Worm (Caenorhabditis elegans) whole organism, L3 larva: Measurements from ENCODE around the gene F15A4.5.

Source experiments
- R02D3.7 ChIP-seq: fragments of 150-350 bp; optimal IDR thresholded peaks from 2 replicates; lab custom pipeline; 2014; ENCODE audit warnings: missing biosample characterization, missing genetic modification characterization
- ZK546.5 ChIP-seq: sonication (generic microtip); optimal IDR thresholded peaks from 2 replicates; lab custom pipeline; 2017; ENCODE audit warnings: missing biosample characterization, missing genetic modification characterization
- aly-2 ChIP-seq: fragments of 150-350 bp; optimal IDR thresholded peaks from 2 replicates; lab custom pipeline; 2014; ENCODE audit warnings: missing biosample characterization, missing genetic modification characterization
- ama-1 ChIP-seq: fragments of 150-350 bp; optimal IDR thresholded peaks from 2 replicates; lab custom pipeline; 2018
- ceh-28 ChIP-seq: fragments of 150-350 bp; optimal IDR thresholded peaks from 2 replicates; lab custom pipeline; 2014; ENCODE audit warnings: missing biosample characterization, missing genetic modification reagents, missing genetic modification characterization
- ceh-82 ChIP-seq: fragments of 150-350 bp; optimal IDR thresholded peaks from 2 replicates; lab custom pipeline; 2014; ENCODE audit warnings: missing biosample characterization, missing genetic modification characterization
- elt-2 ChIP-seq: sonication (generic microtip); optimal IDR thresholded peaks from 2 replicates; lab custom pipeline; 2016; ENCODE audit warnings: missing genetic modification reagents, mild to moderate bottlenecking, missing genetic modification characterization, missing compliant biosample characterization
- elt-3 ChIP-seq, 3 experiments: fragments of 150-350 bp in 1 of 3; sonication (generic microtip) in 2 of 3; optimal IDR thresholded peaks; 2 replicates in 2 of 3; 4 replicates in 1 of 3; lab custom pipeline; 2014 to 2017; ENCODE audit warnings: missing biosample characterization in 3 of 3, missing genetic modification characterization in 3 of 3
- eor-1 ChIP-seq, 2 experiments: fragments of 150-350 bp; optimal IDR thresholded peaks; 2 replicates each; lab custom pipeline; 2014 to 2018; ENCODE audit warnings: missing biosample characterization in 2 of 2, missing genetic modification characterization in 2 of 2
- fkh-10 ChIP-seq: sonication (generic microtip); optimal IDR thresholded peaks from 2 replicates; lab custom pipeline; 2017; ENCODE audit warnings: missing biosample characterization, missing genetic modification reagents, missing genetic modification characterization
- fkh-2 ChIP-seq: fragments of 150-350 bp; optimal IDR thresholded peaks from 2 replicates; lab custom pipeline; 2014; ENCODE audit warnings: missing biosample characterization, missing genetic modification reagents, missing genetic modification characterization
- jun-1 ChIP-seq: fragments of 150-350 bp; optimal IDR thresholded peaks from 2 replicates; lab custom pipeline; 2014; ENCODE audit warnings: missing biosample characterization, missing genetic modification reagents, missing genetic modification characterization
- lin-15B ChIP-seq: fragments of 150-350 bp; optimal IDR thresholded peaks from 2 replicates; lab custom pipeline; 2014; ENCODE audit warnings: missing biosample characterization, missing genetic modification characterization
- lin-39 ChIP-seq: fragments of 150-350 bp; optimal IDR thresholded peaks from 2 replicates; lab custom pipeline; 2018; ENCODE audit warnings: missing biosample characterization, missing genetic modification reagents, missing genetic modification characterization
- mdl-1 ChIP-seq: fragments of 150-350 bp; optimal IDR thresholded peaks from 2 replicates; lab custom pipeline; 2014; ENCODE audit warnings: missing biosample characterization, missing genetic modification characterization
- nfya-1 ChIP-seq: sonication (generic microtip); optimal IDR thresholded peaks from 2 replicates; lab custom pipeline; 2017; ENCODE audit warnings: missing genetic modification characterization, mild to moderate bottlenecking, missing compliant biosample characterization, antibody characterized with exemption, moderate library complexity; ENCODE audit not compliant: insufficient read depth
- nhr-12 ChIP-seq: fragments of 150-350 bp; optimal IDR thresholded peaks from 2 replicates; lab custom pipeline; 2014; ENCODE audit warnings: missing biosample characterization, missing genetic modification characterization
- nhr-237 ChIP-seq: fragments of 150-350 bp; optimal IDR thresholded peaks from 2 replicates; lab custom pipeline; 2014; ENCODE audit warnings: missing biosample characterization, missing genetic modification characterization
- nhr-25 ChIP-seq: sonication (generic microtip); optimal IDR thresholded peaks from 2 replicates; lab custom pipeline; 2017; ENCODE audit warnings: missing biosample characterization, missing genetic modification characterization
- nhr-28 ChIP-seq: fragments of 150-350 bp; optimal IDR thresholded peaks from 2 replicates; lab custom pipeline; 2014; ENCODE audit warnings: missing biosample characterization, missing genetic modification characterization
- nhr-67 ChIP-seq: fragments of 150-350 bp; optimal IDR thresholded peaks from 2 replicates; lab custom pipeline; 2014; ENCODE audit warnings: missing biosample characterization, missing genetic modification characterization
- nhr-76 ChIP-seq: fragments of 150-350 bp; sonication (generic microtip); optimal IDR thresholded peaks from 5 replicates; lab custom pipeline; 2014; ENCODE audit warnings: missing biosample characterization, missing genetic modification characterization
- nhr-77 ChIP-seq: fragments of 150-350 bp; optimal IDR thresholded peaks from 2 replicates; lab custom pipeline; 2014; ENCODE audit warnings: missing biosample characterization, missing genetic modification characterization
- pha-4 ChIP-seq: fragments of 150-350 bp; optimal IDR thresholded peaks from 2 replicates; lab custom pipeline; 2014; ENCODE audit warnings: missing biosample characterization, missing genetic modification reagents, missing genetic modification characterization
- pqm-1 ChIP-seq: fragments of 150-350 bp; optimal IDR thresholded peaks from 2 replicates; lab custom pipeline; 2017; ENCODE audit warnings: missing biosample characterization, missing genetic modification characterization, inconsistent platforms
- sea-2 ChIP-seq: fragments of 150-350 bp; sonication (generic microtip); optimal IDR thresholded peaks from 4 replicates; lab custom pipeline; 2014; ENCODE audit warnings: missing biosample characterization, missing genetic modification reagents, missing genetic modification characterization
- skn-1 ChIP-seq: fragments of 150-350 bp; optimal IDR thresholded peaks from 2 replicates; lab custom pipeline; 2014; ENCODE audit warnings: missing biosample characterization, missing genetic modification characterization
- snpc-4 ChIP-seq: fragments of 150-350 bp; optimal IDR thresholded peaks from 2 replicates; lab custom pipeline; 2014; ENCODE audit warnings: missing biosample characterization, missing genetic modification characterization
- unc-39 ChIP-seq: sonication (generic microtip); optimal IDR thresholded peaks from 4 replicates; lab custom pipeline; 2017; ENCODE audit warnings: missing biosample characterization, missing genetic modification characterization
- unc-62 ChIP-seq: fragments of 150-350 bp; sonication (generic microtip); optimal IDR thresholded peaks from 4 replicates; lab custom pipeline; 2014; ENCODE audit warnings: missing biosample characterization, missing genetic modification reagents, missing genetic modification characterization
- ztf-4 ChIP-seq: fragments of 150-350 bp; optimal IDR thresholded peaks from 2 replicates; lab custom pipeline; 2014; ENCODE audit warnings: missing biosample characterization, missing genetic modification characterization

F15A4.5 gene

ce11 chrII:12471138-12471855 lies at the start of gene F15A4.5, which contains the start of gene phat-8:
Gene F15A4.5 (minus strand): TSS chrII:12471238.
Gene phat-8 (plus strand): TSS chrII:12471805.
- TF ChIP-seq pha-4 (tag; lab: Kevin White, UChicago) (no peak), fkh-2 (tag; lab: Kevin White, UChicago) (no peak), snpc-4 (tag; lab: Kevin White, UChicago) (no peak), nhr-237 (tag; lab: Kevin White, UChicago) (no peak)

- TF ChIP-seq pqm-1 (no peak), unc-39 (no peak), ztf-4 (tag; lab: Kevin White, UChicago) (no peak), sea-2 (GFP tag; lab: Kevin White, UChicago) (no peak), skn-1 (no peak), fkh-10 (GFP tag; lab: Kevin White, UChicago) (no peak), ceh-82 (tag; lab: Kevin White, UChicago) (no peak), unc-62 (GFP tag; lab: Kevin White, UChicago) (no peak), aly-2 (tag; lab: Kevin White, UChicago) (no peak), ceh-28 (no peak)
These were observed 48.6 kb upstream of the F15A4.5 start, which contains the start of gene ceh-99 for ce11 chrII:12519616-12520015. Gene ceh-99 (plus strand): TSS chrII:12519981.

- TF ChIP-seq elt-2 (peak; percentile 99), nfya-1 (tag; lab: Kevin White, UChicago) (peak; percentile 25), pqm-1 (peak; percentile 89), ama-1 (lab: Kevin White, UChicago) (no peak), elt-3 (tag; optimal IDR thresholded peaks at IDR 0.05; lab: Kevin White, UChicago) (no peak)
These were observed 47.8 kb upstream of the F15A4.5 start, which contains the start of gene srh-70 for ce11 chrII:12518809-12519344. Gene srh-70 (minus strand): TSS chrII:12518859.

ce11 chrII:12518008-12518407 lies 47.0 kb upstream of the F15A4.5 start:
- TF ChIP-seq elt-2 (peak; percentile 12), lin-15B (tag; lab: Kevin White, UChicago) (no peak), pqm-1 (peak; percentile 28), elt-3 (tag; optimal IDR thresholded peaks at IDR 0.05; lab: Kevin White, UChicago) (no peak), nhr-25 (tag; lab: Kevin White, UChicago) (no peak), pha-4 (tag; lab: Kevin White, UChicago) (no peak), nhr-67 (no peak), nhr-28 (tag; lab: Kevin White, UChicago) (no peak), ztf-4 (tag; lab: Kevin White, UChicago) (no peak), ZK546.5 (tag; lab: Kevin White, UChicago) (no peak), jun-1 (tag; lab: Kevin White, UChicago) (no peak), nhr-77 (tag; lab: Kevin White, UChicago) (no peak), fkh-2 (tag; lab: Kevin White, UChicago) (no peak)

- TF ChIP-seq ceh-82 (tag; lab: Kevin White, UChicago) (no peak), elt-3 (tag; optimal IDR thresholded peaks at IDR 0.05; lab: Kevin White, UChicago) (no peak), nhr-12 (tag; lab: Kevin White, UChicago) (no peak), unc-39 (no peak), mdl-1 (tag; lab: Kevin White, UChicago) (no peak), nhr-28 (tag; lab: Kevin White, UChicago) (no peak), skn-1 (no peak), eor-1 (tag; optimal IDR thresholded peaks at IDR 0.05; lab: Kevin White, UChicago) (no peak), ceh-28 (no peak), R02D3.7 (tag; lab: Kevin White, UChicago) (no peak)
These were observed 45.3 kb upstream of the F15A4.5 start, which contains the start of gene srh-61 for ce11 chrII:12516313-12516712. Gene srh-61 (minus strand): TSS chrII:12516413.

- TF ChIP-seq mdl-1 (tag; lab: Kevin White, UChicago) (no peak), unc-62 (GFP tag; lab: Kevin White, UChicago) (no peak), ceh-82 (tag; lab: Kevin White, UChicago) (no peak), eor-1 (tag; optimal IDR thresholded peaks at IDR 0.05; lab: Kevin White, UChicago) (no peak), ceh-28 (no peak), lin-39 (tag; lab: Kevin White, UChicago) (no peak), nhr-76 (tag; lab: Kevin White, UChicago) (no peak)
These were observed 43.6 kb upstream of the F15A4.5 start, which contains the start of gene srh-69 for ce11 chrII:12514620-12515019. Gene srh-69 (minus strand): TSS chrII:12514720.
